Worm (Caenorhabditis elegans): ENCODE measurements around the gene C52E2.2.

- TF ChIP-seq elt-3 (tag; optimal IDR thresholded peaks at IDR 0.05): no peak
- TF ChIP-seq nhr-76 (tag; optimal IDR thresholded peaks at IDR 0.05): no peak
- TF ChIP-seq unc-62 (GFP tag; optimal IDR thresholded peaks at IDR 0.05): no peak
Observed at ce11 chrII:1875658-1876057, 23.1 kb downstream of the C52E2.2 start, which contains the start of gene math-13.
